Worm (Caenorhabditis elegans) whole organism, mixed stage, embryonic: Measurements from ENCODE around the gene glt-1.

ENCODE experiments used
- nhr-12 ChIP-seq: fragments of 150-350 bp; optimal IDR thresholded peaks from 2 replicates; lab custom pipeline; 2014; ENCODE audit warnings: missing biosample characterization, missing genetic modification characterization
- nhr-237 ChIP-seq: fragments of 150-350 bp; optimal IDR thresholded peaks from 2 replicates; lab custom pipeline; 2014; ENCODE audit warnings: missing biosample characterization, missing genetic modification characterization
- nhr-76 ChIP-seq: sonication (generic microtip); optimal IDR thresholded peaks from 2 replicates; lab custom pipeline; 2017; ENCODE audit warnings: missing biosample characterization, missing genetic modification characterization
- pha-4 ChIP-seq: fragments of 150-350 bp; optimal IDR thresholded peaks from 2 replicates; lab custom pipeline; 2018; ENCODE audit warnings: missing biosample characterization, missing genetic modification reagents, missing genetic modification characterization
- snpc-4 ChIP-seq: fragments of 150-350 bp; optimal IDR thresholded peaks from 2 replicates; lab custom pipeline; 2014; ENCODE audit warnings: missing biosample characterization, missing genetic modification characterization
- unc-62 ChIP-seq: fragments of 150-350 bp; optimal IDR thresholded peaks from 2 replicates; lab custom pipeline; 2014; ENCODE audit warnings: missing biosample characterization, missing genetic modification reagents, missing genetic modification characterization

- TF ChIP-seq nhr-76 (tag; lab: Kevin White, UChicago): no peak
- TF ChIP-seq unc-62: no peak
- no peak for TF ChIP-seq pha-4
- TF ChIP-seq nhr-12: no peak
- TF ChIP-seq snpc-4 (tag; lab: Kevin White, UChicago): no peak
- TF ChIP-seq nhr-237 (tag; lab: Kevin White, UChicago): no peak
These were observed 4.0 kb downstream of the glt-1 start for ce11 chrX:3499867-3500266.
